Worm (Caenorhabditis elegans) whole organism, young adult: ENCODE measurements around the gene srxa-13.
A peak's percentile ranks its signal among the peaks of the same experiment; 100 is the strongest.

Experiments used
- F22D6.2 ChIP-seq: sonication (generic microtip); optimal IDR thresholded peaks from 2 replicates; lab custom pipeline; 2016; ENCODE audit warnings: mild to moderate bottlenecking, missing genetic modification characterization, missing compliant biosample characterization
- F55B11.4 ChIP-seq: sonication (generic microtip); optimal IDR thresholded peaks from 2 replicates; lab custom pipeline; 2016; ENCODE audit warnings: missing compliant biosample characterization, missing genetic modification characterization, borderline replicate concordance; ENCODE audit not compliant: insufficient read depth
- F57C9.4 ChIP-seq: sonication (generic microtip); optimal IDR thresholded peaks from 2 replicates; lab custom pipeline; 2017; ENCODE audit warnings: mild to moderate bottlenecking, missing genetic modification characterization, missing compliant biosample characterization
- T26A5.8 ChIP-seq: sonication (generic microtip); optimal IDR thresholded peaks from 2 replicates; lab custom pipeline; 2016; ENCODE audit warnings: missing genetic modification characterization, missing compliant biosample characterization
- Y56A3A.18 ChIP-seq: fragments of 200-800 bp; sonication (Bioruptor generic); IDR thresholded peaks from 2 replicates; pipeline ENCODE4 v1.3.6; 2022; ENCODE audit warnings: missing genetic modification reagents, missing genetic modification characterization, missing compliant biosample characterization
- ZK185.1 ChIP-seq: sonication (generic microtip); optimal IDR thresholded peaks from 2 replicates; lab custom pipeline; 2016; ENCODE audit warnings: mild to moderate bottlenecking, missing genetic modification characterization, missing compliant biosample characterization; ENCODE audit not compliant: poor library complexity, severe bottlenecking
- aptf-2 ChIP-seq: fragments of 200-800 bp; sonication (Bioruptor generic); conservative IDR thresholded peaks from 2 replicates; pipeline ENCODE4 v1.3.6; 2022; ENCODE audit warnings: missing genetic modification reagents, missing genetic modification characterization, missing compliant biosample characterization
- atf-7 ChIP-seq: sonication (generic microtip); optimal IDR thresholded peaks from 2 replicates; lab custom pipeline; 2017; ENCODE audit warnings: mild to moderate bottlenecking, missing genetic modification characterization, missing compliant biosample characterization
- attf-5 ChIP-seq: fragments of 200-800 bp; sonication (Bioruptor generic); optimal IDR thresholded peaks from 2 replicates; lab custom pipeline; 2018; ENCODE audit warnings: mild to moderate bottlenecking, missing genetic modification characterization, missing compliant biosample characterization
- cebp-1 ChIP-seq, 2 experiments: fragments of 200-800 bp in 1 of 2; sonication (Bioruptor generic) in 1 of 2; sonication (generic microtip) in 1 of 2; IDR thresholded peaks in 1 of 2; optimal IDR thresholded peaks in 1 of 2; 2 replicates each; pipeline versions ENCODE4 v1.3.6 to Lab custom; 2017 to 2022; ENCODE audit warnings: missing compliant biosample characterization in 2 of 2, missing genetic modification characterization in 2 of 2, mild to moderate bottlenecking in 1 of 2, missing genetic modification reagents in 1 of 2, moderate library complexity in 1 of 2
- dox-1 ChIP-seq: fragments of 200-800 bp; sonication (Bioruptor generic); IDR thresholded peaks from 2 replicates; pipeline ENCODE4 v1.3.6; 2022; ENCODE audit warnings: missing genetic modification reagents, missing genetic modification characterization, missing compliant biosample characterization
- egl-44 ChIP-seq: fragments of 200-800 bp; sonication (Bioruptor generic); IDR thresholded peaks from 2 replicates; pipeline ENCODE4 v1.3.6; 2022; ENCODE audit warnings: missing genetic modification reagents, missing genetic modification characterization, missing compliant biosample characterization
- ekl-4 ChIP-seq: fragments of 200-800 bp; sonication (Bioruptor generic); IDR thresholded peaks from 2 replicates; pipeline ENCODE4 v1.3.6; 2022; ENCODE audit warnings: missing genetic modification reagents, missing genetic modification characterization, missing compliant biosample characterization
- hlh-26 ChIP-seq: fragments of 200-800 bp; sonication (Bioruptor generic); conservative IDR thresholded peaks from 2 replicates; pipeline ENCODE4 v1.3.6; 2022; ENCODE audit warnings: missing genetic modification reagents, missing genetic modification characterization, missing compliant biosample characterization
- hmg-1.2 ChIP-seq: fragments of 200-800 bp; sonication (Bioruptor generic); IDR thresholded peaks from 2 replicates; pipeline ENCODE4 v1.3.6; 2022; ENCODE audit warnings: missing genetic modification reagents, missing genetic modification characterization, missing compliant biosample characterization
- hrde-1 ChIP-seq: sonication (generic microtip); optimal IDR thresholded peaks from 2 replicates; lab custom pipeline; 2016; ENCODE audit warnings: missing genetic modification characterization, mild to moderate bottlenecking, missing compliant biosample characterization, moderate library complexity, missing genotype, missing genetic modification reagents, borderline replicate concordance
- lin-35 ChIP-seq, 3 experiments: fragments of 150-350 bp in 2 of 3; sonication (generic microtip) in 1 of 3; optimal IDR thresholded peaks; 2 replicates each; lab custom pipeline; 2014 to 2018; ENCODE audit warnings: missing biosample characterization in 3 of 3, missing genetic modification characterization in 3 of 3, missing genetic modification reagents in 3 of 3
- lin-40 ChIP-seq: sonication (generic microtip); optimal IDR thresholded peaks from 2 replicates; lab custom pipeline; 2016; ENCODE audit warnings: missing genetic modification characterization, mild to moderate bottlenecking, missing compliant biosample characterization, missing genotype, missing genetic modification reagents
- madf-6 ChIP-seq: fragments of 200-800 bp; sonication (Bioruptor generic); IDR thresholded peaks from 2 replicates; pipeline ENCODE4 v1.3.6; 2022; ENCODE audit warnings: missing genetic modification reagents, missing genetic modification characterization, missing compliant biosample characterization
- mcd-1 ChIP-seq: fragments of 200-800 bp; sonication (Bioruptor generic); IDR thresholded peaks from 2 replicates; pipeline ENCODE4 v1.3.6; 2022; ENCODE audit warnings: missing genetic modification reagents, missing genetic modification characterization, missing compliant biosample characterization
- mel-28 ChIP-seq: sonication (generic microtip); optimal IDR thresholded peaks from 2 replicates; lab custom pipeline; 2016; ENCODE audit warnings: borderline replicate concordance, mild to moderate bottlenecking, missing genetic modification characterization, missing compliant biosample characterization
- nfya-1 ChIP-seq: sonication (generic microtip); optimal IDR thresholded peaks from 2 replicates; lab custom pipeline; 2017; ENCODE audit warnings: antibody characterized with exemption, missing compliant biosample characterization, missing genetic modification characterization, borderline replicate concordance; ENCODE audit not compliant: insufficient read depth
- nhr-80 ChIP-seq: sonication (generic microtip); optimal IDR thresholded peaks from 2 replicates; lab custom pipeline; 2016; ENCODE audit warnings: missing genetic modification characterization, missing compliant biosample characterization
- snpc-1.3 ChIP-seq: sonication (generic microtip); optimal IDR thresholded peaks from 2 replicates; lab custom pipeline; 2017; ENCODE audit warnings: missing genetic modification characterization, mild to moderate bottlenecking, missing compliant biosample characterization, antibody characterized with exemption, moderate library complexity, missing genotype, missing genetic modification reagents; ENCODE audit not compliant: insufficient read depth
- somi-1 ChIP-seq: fragments of 200-800 bp; sonication (Bioruptor generic); optimal IDR thresholded peaks from 2 replicates; lab custom pipeline; 2018; ENCODE audit warnings: mild to moderate bottlenecking, missing genetic modification characterization, missing compliant biosample characterization
- tlf-1 ChIP-seq: fragments of 200-800 bp; sonication (Bioruptor generic); optimal IDR thresholded peaks from 2 replicates; lab custom pipeline; 2018; ENCODE audit warnings: mild to moderate bottlenecking, missing genetic modification characterization, missing compliant biosample characterization
- zim-3 ChIP-seq: sonication (generic microtip); optimal IDR thresholded peaks from 2 replicates; lab custom pipeline; 2017; ENCODE audit warnings: mild to moderate bottlenecking, missing genetic modification characterization, moderate library complexity, missing compliant biosample characterization
- ztf-26 ChIP-seq: sonication (generic microtip); optimal IDR thresholded peaks from 2 replicates; lab custom pipeline; 2017; ENCODE audit warnings: missing genetic modification characterization, missing compliant biosample characterization
- ztf-3 ChIP-seq: fragments of 200-800 bp; sonication (Bioruptor generic); optimal IDR thresholded peaks from 2 replicates; lab custom pipeline; 2018; ENCODE audit warnings: mild to moderate bottlenecking, missing genetic modification characterization, missing compliant biosample characterization

srxa-13 gene

ce11 chrV:13891489-13891888 lies 38.1 kb upstream of the srxa-13 start:
- TF ChIP-seq snpc-1.3 (no peak), nhr-80 (tag; lab: Kevin White, UChicago) (peak; percentile 52)

ce11 chrV:13892457-13893375 lies 36.9 kb upstream of the srxa-13 start, which contains the start of gene sptl-3:
TSS of gene sptl-3 (plus strand) at chrV:13893325.
- no peak for TF ChIP-seq ztf-3 (GFP tag; lab: Kevin White, UChicago)
- TF ChIP-seq mcd-1 (GFP tag; lab: Robert Waterston, UW): peak; percentile 53
- no peak for TF ChIP-seq cebp-1 (GFP tag; IDR thresholded peaks at IDR 0.05; lab: Robert Waterston, UW)
- TF ChIP-seq cebp-1 (tag; optimal IDR thresholded peaks at IDR 0.05; lab: Kevin White, UChicago): no peak
- peak; percentile 47 for TF ChIP-seq lin-40 (tag; lab: Kevin White, UChicago)
- peak; percentile 65 for TF ChIP-seq atf-7 (tag; lab: Kevin White, UChicago)
- TF ChIP-seq nhr-80 (tag; lab: Kevin White, UChicago): peak; percentile 86
- peak; percentile 40 for TF ChIP-seq ztf-26
- TF ChIP-seq attf-5: peak; percentile 1
- TF ChIP-seq lin-35 (GFP tag; optimal IDR thresholded peaks at IDR 0.05; lab: Kevin White, UChicago): peak in 1 of 3 experiments; percentile 29

ce11 chrV:13893583-13893982 lies 36.0 kb upstream of the srxa-13 start:
- peak; percentile 67 for TF ChIP-seq dox-1 (GFP tag; lab: Robert Waterston, UW)
- peak; percentile 86 for TF ChIP-seq nhr-80 (tag; lab: Kevin White, UChicago)
- TF ChIP-seq egl-44: no peak
- TF ChIP-seq mel-28 (tag; lab: Kevin White, UChicago): no peak
- no peak for TF ChIP-seq cebp-1 (GFP tag; IDR thresholded peaks at IDR 0.05; lab: Robert Waterston, UW)
- peak; percentile 1 for TF ChIP-seq cebp-1 (tag; optimal IDR thresholded peaks at IDR 0.05; lab: Kevin White, UChicago)

ce11 chrV:13898356-13898755 lies 31.2 kb upstream of the srxa-13 start, which contains the start of gene cyp-35C1:
TSS of gene cyp-35C1 (minus strand) at chrV:13898487.
- TF ChIP-seq nhr-80 (tag; lab: Kevin White, UChicago) (peak; percentile 24), hlh-26 (GFP tag; lab: Robert Waterston, UW) (no peak), F57C9.4 (tag; lab: Kevin White, UChicago) (no peak), hmg-1.2 (no peak), aptf-2 (GFP tag; lab: Robert Waterston, UW) (no peak)

ce11 chrV:13899213-13899612 lies 30.4 kb upstream of the srxa-13 start, which contains the start of gene oac-3:
TSS of gene oac-3 (plus strand) at chrV:13899513.
- no peak for TF ChIP-seq F55B11.4 (tag; lab: Kevin White, UChicago)
- TF ChIP-seq T26A5.8 (tag; lab: Kevin White, UChicago): no peak
- TF ChIP-seq nfya-1: no peak
- no peak for TF ChIP-seq hrde-1
- TF ChIP-seq ZK185.1 (tag; lab: Kevin White, UChicago): no peak
- TF ChIP-seq madf-6: no peak
- no peak for TF ChIP-seq aptf-2 (GFP tag; lab: Robert Waterston, UW)
- no peak for TF ChIP-seq zim-3
- no peak for TF ChIP-seq somi-1
- TF ChIP-seq ekl-4: no peak
- TF ChIP-seq tlf-1 (GFP tag; lab: Kevin White, UChicago): no peak
- no peak for TF ChIP-seq F22D6.2 (tag; lab: Kevin White, UChicago)
- TF ChIP-seq Y56A3A.18 (GFP tag; lab: Robert Waterston, UW): no peak
